Worm (Caenorhabditis elegans): ENCODE measurements around the gene frk-1.

frk-1 gene

DNA sequence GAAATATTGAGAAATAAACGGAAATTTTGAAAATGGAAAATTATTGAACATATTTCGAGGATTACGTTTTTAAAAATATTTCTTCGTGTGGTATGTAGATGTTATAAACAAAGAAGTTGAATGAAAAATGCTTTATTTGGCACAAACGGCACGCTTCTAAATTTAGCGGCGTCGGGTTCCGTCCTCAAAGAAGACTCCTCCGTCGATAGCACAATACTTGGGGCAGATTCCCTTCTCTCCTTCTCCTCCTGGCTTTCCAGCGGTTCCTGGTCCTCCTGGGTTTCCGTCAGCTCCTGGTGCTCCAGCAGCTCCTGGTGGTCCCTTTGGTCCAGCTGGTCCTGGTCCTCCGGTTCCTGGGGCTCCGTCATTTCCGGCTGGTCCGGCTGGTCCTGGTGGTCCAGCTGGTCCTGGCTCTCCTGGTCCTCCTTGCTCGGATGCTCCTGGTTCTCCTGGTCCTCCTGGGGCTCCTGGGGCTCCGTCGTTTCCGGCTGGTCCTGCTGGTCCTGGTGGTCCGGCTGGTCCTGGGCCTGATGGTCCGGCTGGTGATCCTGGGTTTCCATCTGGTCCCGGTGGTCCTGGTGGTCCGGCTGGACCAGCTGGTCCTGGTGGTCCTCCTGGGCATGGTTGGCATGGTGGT lies 41.5 kb downstream of the frk-1 start, which contains the start of gene W01B6.8:
Gene W01B6.8, minus strand, starts transcription at position 51 of the 637 bp plus-strand sequence.
- TF ChIP-seq K09A11.1 (tag; optimal IDR thresholded peaks at IDR 0.05; ENCODE audit: insufficient read depth) (no peak), pqm-1 (tag; optimal IDR thresholded peaks at IDR 0.05) (no peak), nfya-1 (tag; optimal IDR thresholded peaks at IDR 0.05) (no peak), hlh-15 (tag; optimal IDR thresholded peaks at IDR 0.05) (no peak), Y22D7AL.16 (tag; optimal IDR thresholded peaks at IDR 0.05) (no peak), unc-3 (GFP tag; conservative IDR thresholded peaks at IDR 0.05) (no peak), unc-3 (tag; optimal IDR thresholded peaks at IDR 0.05) (no peak), sox-4 (tag; optimal IDR thresholded peaks at IDR 0.05) (no peak), syd-9 (tag; optimal IDR thresholded peaks at IDR 0.05) (peak; percentile 9), npax-4 (tag; optimal IDR thresholded peaks at IDR 0.05) (no peak), ceh-22 (tag; optimal IDR thresholded peaks at IDR 0.05) (no peak), elt-4 (tag; optimal IDR thresholded peaks at IDR 0.05) (peak; percentile 2), C08G9.2 (tag; optimal IDR thresholded peaks at IDR 0.05) (no peak), nhr-11 (tag; optimal IDR thresholded peaks at IDR 0.05) (no peak), eyg-1 (tag; optimal IDR thresholded peaks at IDR 0.05) (no peak), ceh-2 (tag; optimal IDR thresholded peaks at IDR 0.05) (no peak), ref-2 (tag; optimal IDR thresholded peaks at IDR 0.05) (no peak), madf-2 (tag; optimal IDR thresholded peaks at IDR 0.05) (no peak), unc-86 (tag; optimal IDR thresholded peaks at IDR 0.05) (no peak)

DNA sequence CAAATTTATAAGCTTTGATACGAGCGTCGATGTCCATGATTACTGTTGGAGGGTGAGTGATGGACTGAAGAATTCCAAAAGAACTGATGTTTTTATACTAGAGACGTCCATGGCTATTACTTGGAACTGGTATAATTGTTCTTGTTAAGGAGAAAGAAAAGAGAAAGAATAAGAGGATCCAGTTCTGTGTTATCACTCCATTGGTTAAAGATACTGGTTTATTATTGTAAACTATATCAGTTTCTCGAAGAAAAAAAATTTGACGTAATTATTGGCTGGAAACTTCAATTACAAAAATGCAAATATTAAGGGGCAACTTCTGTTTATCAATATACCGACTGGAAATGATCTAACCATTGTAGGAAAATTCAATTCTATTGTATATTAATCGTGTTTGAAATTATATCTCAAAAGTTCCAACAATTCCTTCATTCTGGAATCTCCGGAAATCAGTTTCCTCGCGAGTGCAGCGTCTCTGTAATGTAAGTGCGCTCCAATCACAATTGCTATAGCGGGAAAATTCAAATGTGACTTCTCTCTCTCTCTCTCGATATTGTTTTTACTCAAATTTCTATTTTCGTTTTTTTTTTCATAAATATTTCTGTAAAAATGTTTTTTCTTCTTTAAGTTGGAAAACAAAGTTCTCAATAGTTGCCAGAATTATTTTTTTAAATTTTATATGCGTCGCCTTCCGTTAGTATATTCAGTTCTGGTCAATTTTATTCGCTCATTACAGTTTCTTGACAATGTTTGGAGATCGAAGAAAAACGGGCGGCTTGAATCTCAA lies 42.6 kb downstream of the frk-1 start, which contains the start of the genes col-2 and ndc-80:
Gene col-2, minus strand, starts transcription at position 51 of the 787 bp plus-strand sequence.
Gene ndc-80, plus strand, starts transcription at position 737 of the 787 bp plus-strand sequence.
- no peak for TF ChIP-seq ceh-22 (tag; optimal IDR thresholded peaks at IDR 0.05)
- TF ChIP-seq madf-2 (tag; optimal IDR thresholded peaks at IDR 0.05): no peak
- TF ChIP-seq C38D4.7 (GFP tag; optimal IDR thresholded peaks at IDR 0.05): no peak
- no peak for TF ChIP-seq ceh-30 (tag; optimal IDR thresholded peaks at IDR 0.05)
- no peak for TF ChIP-seq hlh-8 (tag; optimal IDR thresholded peaks at IDR 0.05)
- TF ChIP-seq unc-42 (tag; optimal IDR thresholded peaks at IDR 0.05): peak; percentile 55
- no peak for TF ChIP-seq ceh-6 (GFP tag; optimal IDR thresholded peaks at IDR 0.05)
- no peak for TF ChIP-seq gmeb-2 (tag; optimal IDR thresholded peaks at IDR 0.05)
- TF ChIP-seq dmd-4 (tag; optimal IDR thresholded peaks at IDR 0.05; ENCODE audit: borderline replicate concordance): no peak
- TF ChIP-seq C08G9.2 (tag; optimal IDR thresholded peaks at IDR 0.05): peak; percentile 63
- TF ChIP-seq nhr-11 (tag; optimal IDR thresholded peaks at IDR 0.05): no peak
- no peak for TF ChIP-seq ceh-18 (tag; optimal IDR thresholded peaks at IDR 0.05)
- TF ChIP-seq tbx-2 (tag; optimal IDR thresholded peaks at IDR 0.05): peak; percentile 83
- TF ChIP-seq ceh-31 (tag; optimal IDR thresholded peaks at IDR 0.05): peak; percentile 90
- TF ChIP-seq ceh-2 (tag; optimal IDR thresholded peaks at IDR 0.05): peak; percentile 67
- peak; percentile 51 for TF ChIP-seq nfya-1 (tag; optimal IDR thresholded peaks at IDR 0.05)
- TF ChIP-seq che-1 (tag; optimal IDR thresholded peaks at IDR 0.05): no peak
- peak; percentile 36 for TF ChIP-seq fkh-6 (tag; optimal IDR thresholded peaks at IDR 0.05)
- no peak for TF ChIP-seq pat-9 (tag; optimal IDR thresholded peaks at IDR 0.05)
- TF ChIP-seq tbx-7 (tag; optimal IDR thresholded peaks at IDR 0.05): peak; percentile 57
- TF ChIP-seq ceh-9 (tag; optimal IDR thresholded peaks at IDR 0.05): no peak
- peak; percentile 64 for TF ChIP-seq fax-1 (tag; optimal IDR thresholded peaks at IDR 0.05)
- peak; percentile 72 for TF ChIP-seq ets-4 (tag; optimal IDR thresholded peaks at IDR 0.05)
- peak; percentile 25 for TF ChIP-seq rnt-1 (tag; optimal IDR thresholded peaks at IDR 0.05)
- no peak for TF ChIP-seq hlh-15 (tag; optimal IDR thresholded peaks at IDR 0.05)
- peak; percentile 48 for TF ChIP-seq ref-2 (tag; optimal IDR thresholded peaks at IDR 0.05)
- peak; percentile 33 for TF ChIP-seq lim-6 (tag; optimal IDR thresholded peaks at IDR 0.05)
- no peak for TF ChIP-seq nhr-232 (tag; optimal IDR thresholded peaks at IDR 0.05)
- peak; percentile 49 for TF ChIP-seq zip-5 (tag; optimal IDR thresholded peaks at IDR 0.05)
- TF ChIP-seq ztf-16 (tag; optimal IDR thresholded peaks at IDR 0.05): no peak
- TF ChIP-seq ceh-34 (tag; optimal IDR thresholded peaks at IDR 0.05): peak; percentile 57
- TF ChIP-seq pros-1 (tag; optimal IDR thresholded peaks at IDR 0.05): no peak

All from whole organism, late embryonic.